Worm (Caenorhabditis elegans): Measurements from ENCODE around the gene ZK930.6.

DNA sequence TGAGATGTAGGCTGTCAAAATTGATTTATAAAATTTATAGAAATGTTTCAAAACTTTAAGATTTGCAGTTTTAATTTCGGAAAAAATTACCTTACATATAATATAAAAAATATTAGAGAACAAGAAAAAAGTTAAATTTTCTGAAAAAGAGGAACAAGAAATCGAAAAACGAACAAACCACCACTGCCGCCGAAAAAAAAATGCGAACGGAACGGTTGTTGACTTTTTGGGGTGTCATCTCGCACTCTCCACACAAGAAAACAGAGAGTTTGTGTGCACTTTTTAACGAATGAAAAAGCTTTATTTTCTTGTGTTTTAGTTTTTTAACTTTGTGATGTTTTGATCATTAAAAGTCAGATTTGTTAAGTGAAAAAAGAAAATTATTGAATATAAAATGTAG, 41.5 kb downstream of the ZK930.6 start:
- TF ChIP-seq unc-62 (GFP tag; optimal IDR thresholded peaks at IDR 0.05) = no peak
- no peak for TF ChIP-seq R02D3.7 (tag; optimal IDR thresholded peaks at IDR 0.05)
- no peak for TF ChIP-seq daf-12 (tag; optimal IDR thresholded peaks at IDR 0.05)
- no peak for TF ChIP-seq ceh-28 (tag; optimal IDR thresholded peaks at IDR 0.05)
- no peak for TF ChIP-seq fos-1 (tag; optimal IDR thresholded peaks at IDR 0.05)
- no peak for TF ChIP-seq nhr-77 (tag; optimal IDR thresholded peaks at IDR 0.05)
- TF ChIP-seq ama-1 (optimal IDR thresholded peaks at IDR 0.05) = no peak
- TF ChIP-seq lin-39 (tag; optimal IDR thresholded peaks at IDR 0.05) = no peak
- no peak for TF ChIP-seq skn-1 (tag; optimal IDR thresholded peaks at IDR 0.05)
